Worm (Caenorhabditis elegans) whole organism, midembryonic: ENCODE measurements around the gene ins-21.

Source experiments
- T22C8.4 ChIP-seq: fragments of 200-800 bp; sonication (Bioruptor generic); IDR thresholded peaks from 2 replicates; pipeline ENCODE4 v1.3.6; 2022; ENCODE audit warnings: missing genetic modification characterization, missing compliant biosample characterization
- cog-1 ChIP-seq: sonication (generic microtip); optimal IDR thresholded peaks from 2 replicates; lab custom pipeline; 2016; ENCODE audit warnings: missing genetic modification characterization, missing compliant biosample characterization
- flt-1 ChIP-seq: fragments of 200-800 bp; sonication (Bioruptor generic); IDR thresholded peaks from 2 replicates; pipeline ENCODE4 v1.3.6; 2022; ENCODE audit warnings: missing genetic modification characterization, missing compliant biosample characterization
- klf-2 ChIP-seq: fragments of 200-800 bp; sonication (Bioruptor generic); conservative IDR thresholded peaks from 2 replicates; pipeline ENCODE4 v1.3.6; 2022; ENCODE audit warnings: missing genetic modification reagents, missing genetic modification characterization, missing compliant biosample characterization
- med-1 ChIP-seq: sonication (generic microtip); optimal IDR thresholded peaks from 2 replicates; lab custom pipeline; 2017; ENCODE audit warnings: missing genetic modification characterization, mild to moderate bottlenecking, missing compliant biosample characterization, antibody characterized with exemption, missing genetic modification reagents; ENCODE audit not compliant: insufficient read depth
- ref-1 ChIP-seq: fragments of 200-800 bp; sonication (Bioruptor generic); conservative IDR thresholded peaks from 2 replicates; pipeline ENCODE4 v1.3.6; 2022; ENCODE audit warnings: missing genetic modification reagents, missing genetic modification characterization, missing compliant biosample characterization
- tab-1 ChIP-seq: fragments of 200-800 bp; sonication (Bioruptor generic); IDR thresholded peaks from 2 replicates; pipeline ENCODE4 v1.3.6; 2022; ENCODE audit warnings: missing genetic modification characterization, missing compliant biosample characterization
- ztf-23 ChIP-seq: fragments of 200-800 bp; sonication (Bioruptor generic); IDR thresholded peaks from 2 replicates; pipeline ENCODE4 v1.3.6; 2022; ENCODE audit warnings: missing genetic modification reagents, missing genetic modification characterization, missing compliant biosample characterization
- ztf-29 ChIP-seq: fragments of 200-800 bp; sonication (Bioruptor generic); IDR thresholded peaks from 2 replicates; pipeline ENCODE4 v1.3.6; 2022; ENCODE audit warnings: missing genetic modification reagents, missing genetic modification characterization, missing compliant biosample characterization

DNA sequence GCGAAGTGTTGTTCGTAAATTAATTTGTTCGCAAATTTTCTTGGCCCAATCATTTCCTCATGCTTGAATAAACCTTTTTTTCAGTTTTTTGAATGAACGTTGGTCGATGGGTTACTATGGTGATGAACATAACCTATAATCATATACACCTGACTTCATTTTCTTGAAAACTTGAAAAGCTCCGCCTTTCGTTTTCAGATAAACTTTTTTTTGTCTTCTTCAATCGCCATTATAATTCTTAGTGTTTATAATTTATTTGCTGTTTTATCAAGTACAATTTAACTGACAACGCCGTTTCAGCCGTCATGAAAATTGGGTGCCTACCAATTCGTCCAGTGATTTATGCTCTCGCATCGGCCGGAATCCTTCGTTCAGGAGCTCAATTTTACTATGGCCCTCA lies 13.6 kb downstream of the ins-21 start, which contains the start of gene M04D8.7:
- TF ChIP-seq tab-1 (GFP tag; lab: Robert Waterston, UW) (no peak), ztf-23 (no peak), cog-1 (no peak), T22C8.4 (GFP tag; lab: Robert Waterston, UW) (no peak), med-1 (GFP tag; lab: Kevin White, UChicago) (no peak), ref-1 (GFP tag; lab: Robert Waterston, UW) (no peak), ztf-29 (GFP tag; lab: Robert Waterston, UW) (no peak), klf-2 (GFP tag; lab: Robert Waterston, UW) (no peak), flt-1 (GFP tag; lab: Robert Waterston, UW) (no peak)
